Worm (Caenorhabditis elegans): ENCODE data around the gene tbx-38.

The tbx-38 gene

ce11 chrIII:11785961-11786360 lies at the start of gene tbx-38:
tbx-38 (minus strand) TSS chrIII:11786061.
- TF ChIP-seq unc-62 (GFP tag; optimal IDR thresholded peaks at IDR 0.05), result no peak

- no peak for TF ChIP-seq unc-62 (GFP tag; optimal IDR thresholded peaks at IDR 0.05)
These were observed 48.9 kb upstream of the tbx-38 start for ce11 chrIII:11834783-11835182.

ce11 chrIII:11834168-11834567 lies 48.3 kb upstream of the tbx-38 start:
- TF ChIP-seq unc-62 (GFP tag; optimal IDR thresholded peaks at IDR 0.05), result no peak

ce11 chrIII:11833449-11833848 lies 47.6 kb upstream of the tbx-38 start:
- TF ChIP-seq unc-62 (GFP tag; optimal IDR thresholded peaks at IDR 0.05), result no peak

- no peak for TF ChIP-seq unc-62 (GFP tag; optimal IDR thresholded peaks at IDR 0.05)
These were observed 44.9 kb upstream of the tbx-38 start for ce11 chrIII:11830522-11831489.

- no peak for TF ChIP-seq unc-62 (GFP tag; optimal IDR thresholded peaks at IDR 0.05)
These were observed 43.8 kb upstream of the tbx-38 start for ce11 chrIII:11829585-11830195.

ce11 chrIII:11829062-11829461 lies 43.2 kb upstream of the tbx-38 start:
- no peak for TF ChIP-seq unc-62 (GFP tag; optimal IDR thresholded peaks at IDR 0.05)

ce11 chrIII:11826118-11826517 lies 40.3 kb upstream of the tbx-38 start, which contains the start of gene rsp-8:
rsp-8 (plus strand) TSS chrIII:11826418.
- TF ChIP-seq unc-62 (GFP tag; optimal IDR thresholded peaks at IDR 0.05), result no peak

ce11 chrIII:11825654-11826053 lies 39.8 kb upstream of the tbx-38 start:
- no peak for TF ChIP-seq unc-62 (GFP tag; optimal IDR thresholded peaks at IDR 0.05)

ce11 chrIII:11824580-11824979 lies 38.7 kb upstream of the tbx-38 start:
- TF ChIP-seq unc-62 (GFP tag; optimal IDR thresholded peaks at IDR 0.05), result no peak

ce11 chrIII:11824088-11824487 lies 38.2 kb upstream of the tbx-38 start:
- TF ChIP-seq unc-62 (GFP tag; optimal IDR thresholded peaks at IDR 0.05), result no peak

- no peak for TF ChIP-seq unc-62 (GFP tag; optimal IDR thresholded peaks at IDR 0.05)
These were observed 37.4 kb upstream of the tbx-38 start, which contains the start of gene C18D11.3 for ce11 chrIII:11823260-11823659. C18D11.3 (plus strand) TSS chrIII:11823448.

- TF ChIP-seq unc-62 (GFP tag; optimal IDR thresholded peaks at IDR 0.05), result no peak
These were observed 36.5 kb upstream of the tbx-38 start, which contains the start of gene maa-1 for ce11 chrIII:11822407-11822806. maa-1 (minus strand) TSS chrIII:11822526.

- TF ChIP-seq unc-62 (GFP tag; optimal IDR thresholded peaks at IDR 0.05), result no peak
These were observed 32.0 kb upstream of the tbx-38 start for ce11 chrIII:11817865-11818264.

ce11 chrIII:11816523-11817003 lies 30.7 kb upstream of the tbx-38 start, which contains the start of gene C18D11.1:
C18D11.1 (plus strand) TSS chrIII:11816573.
- no peak for TF ChIP-seq unc-62 (GFP tag; optimal IDR thresholded peaks at IDR 0.05)

ce11 chrIII:11814653-11815052 lies 28.8 kb upstream of the tbx-38 start:
- TF ChIP-seq unc-62 (GFP tag; optimal IDR thresholded peaks at IDR 0.05), result no peak
